Fruit fly (Drosophila melanogaster) whole organism, embryonic: Measurements from ENCODE around the gene CG33093.
A peak's percentile ranks its signal among the peaks of the same experiment; 100 is the strongest.

Source experiments
- Abd-B ChIP-seq: fragments of 200-800 bp; sonication (Bioruptor generic); optimal IDR thresholded peaks from 2 replicates; lab custom pipeline; 2018; ENCODE audit warnings: missing biosample characterization, mild to moderate bottlenecking, missing genetic modification characterization, moderate library complexity
- Ada2b ChIP-seq: fragments of 200-800 bp; sonication (Bioruptor generic); IDR thresholded peaks from 2 replicates; pipeline ENCODE4 v1.3.6; 2022; ENCODE audit warnings: missing biosample characterization, missing genetic modification characterization
- CG1024 ChIP-seq: fragments of 200-800 bp; sonication (Bioruptor generic); IDR thresholded peaks from 2 replicates; pipeline ENCODE4 v1.3.6; 2022; ENCODE audit warnings: missing biosample characterization, missing genetic modification characterization
- CG10431 ChIP-seq: fragments of 200-800 bp; sonication (Bioruptor generic); optimal IDR thresholded peaks from 3 replicates; lab custom pipeline; 2018; ENCODE audit warnings: missing biosample characterization, mild to moderate bottlenecking, missing genetic modification characterization
- CG10543 ChIP-seq: fragments of 200-800 bp; sonication (Bioruptor generic); optimal IDR thresholded peaks from 3 replicates; lab custom pipeline; 2017; ENCODE audit warnings: missing biosample characterization, mild to moderate bottlenecking, missing genetic modification characterization, moderate library complexity
- CG12155 ChIP-seq: fragments of 200-800 bp; sonication (Bioruptor generic); optimal IDR thresholded peaks from 3 replicates; lab custom pipeline; 2016; ENCODE audit warnings: missing biosample characterization, missing genetic modification characterization
- CG12769 ChIP-seq: fragments of 200-800 bp; sonication (Bioruptor generic); optimal IDR thresholded peaks from 2 replicates; lab custom pipeline; 2019; ENCODE audit warnings: missing biosample characterization, mild to moderate bottlenecking, missing genetic modification characterization, moderate library complexity
- CG12942 ChIP-seq: fragments of 200-800 bp; sonication (Bioruptor generic); optimal IDR thresholded peaks from 3 replicates; lab custom pipeline; 2016; ENCODE audit warnings: missing biosample characterization, missing genetic modification characterization
- CG13894 ChIP-seq: fragments of 200-800 bp; sonication (Bioruptor generic); optimal IDR thresholded peaks from 3 replicates; lab custom pipeline; 2018; ENCODE audit warnings: missing biosample characterization, mild to moderate bottlenecking, missing genetic modification characterization, moderate library complexity
- CG1529 ChIP-seq: fragments of 200-800 bp; sonication (Bioruptor generic); optimal IDR thresholded peaks from 3 replicates; lab custom pipeline; 2018; ENCODE audit warnings: missing biosample characterization, missing genetic modification characterization
- CG16813 ChIP-seq: fragments of 200-800 bp; sonication (Bioruptor generic); IDR thresholded peaks from 3 replicates; pipeline ENCODE4 v1.3.6; 2022; ENCODE audit warnings: missing biosample characterization, missing genetic modification characterization; ENCODE audit not compliant: partially characterized antibody
- CG16863 ChIP-seq: fragments of 200-800 bp; sonication (Bioruptor generic); optimal IDR thresholded peaks from 3 replicates; lab custom pipeline; 2016; ENCODE audit warnings: missing biosample characterization, missing genetic modification characterization
- CG18262 ChIP-seq: fragments of 200-800 bp; optimal IDR thresholded peaks from 3 replicates; lab custom pipeline; 2019; ENCODE audit warnings: missing biosample characterization, mild to moderate bottlenecking, missing genetic modification characterization, moderate library complexity
- CG2116 ChIP-seq: fragments of 200-800 bp; sonication (Bioruptor generic); optimal IDR thresholded peaks from 3 replicates; lab custom pipeline; 2018; ENCODE audit warnings: missing biosample characterization, mild to moderate bottlenecking, missing genetic modification characterization
- CG31365 ChIP-seq: fragments of 200-800 bp; sonication (Bioruptor generic); optimal IDR thresholded peaks from 2 replicates; lab custom pipeline; 2018; ENCODE audit warnings: missing biosample characterization, mild to moderate bottlenecking, missing genetic modification characterization
- CG32772 ChIP-seq: fragments of 200-800 bp; sonication (Bioruptor generic); IDR thresholded peaks from 2 replicates; pipeline ENCODE4 v1.3.6; 2022; ENCODE audit warnings: missing biosample characterization, missing genetic modification characterization
- CG3838 ChIP-seq: fragments of 200-800 bp; sonication (Bioruptor generic); optimal IDR thresholded peaks from 3 replicates; lab custom pipeline; 2016; ENCODE audit warnings: missing biosample characterization, missing genetic modification characterization
- CG3995 ChIP-seq: fragments of 200-800 bp; sonication (Bioruptor generic); optimal IDR thresholded peaks from 3 replicates; lab custom pipeline; 2016; ENCODE audit warnings: missing biosample characterization, missing genetic modification characterization
- CG4282 ChIP-seq: fragments of 200-800 bp; sonication (Bioruptor generic); optimal IDR thresholded peaks from 2 replicates; lab custom pipeline; 2016; ENCODE audit warnings: missing biosample characterization, missing genetic modification characterization
- CG4328 ChIP-seq: fragments of 200-800 bp; sonication (Bioruptor generic); optimal IDR thresholded peaks from 3 replicates; lab custom pipeline; 2017; ENCODE audit warnings: missing biosample characterization, missing genetic modification reagents, missing genetic modification characterization
- CG5180 ChIP-seq: fragments of 200-800 bp; sonication (Bioruptor generic); optimal IDR thresholded peaks from 3 replicates; lab custom pipeline; 2017; ENCODE audit warnings: missing biosample characterization, missing genetic modification characterization, mild to moderate bottlenecking, moderate library complexity, missing genetic modification reagents
- CG5953 ChIP-seq: fragments of 200-800 bp; sonication (Bioruptor generic); IDR thresholded peaks from 2 replicates; pipeline ENCODE4 v1.3.6; 2022; ENCODE audit warnings: missing biosample characterization, missing genetic modification characterization
- CG7839 ChIP-seq: fragments of 200-800 bp; sonication (Bioruptor generic); optimal IDR thresholded peaks from 3 replicates; lab custom pipeline; 2018; ENCODE audit warnings: missing biosample characterization, mild to moderate bottlenecking, missing genetic modification characterization, moderate library complexity
- CG8359 ChIP-seq: fragments of 200-800 bp; sonication (Bioruptor generic); optimal IDR thresholded peaks from 2 replicates; lab custom pipeline; 2017; ENCODE audit warnings: missing biosample characterization, mild to moderate bottlenecking, missing genetic modification characterization, borderline replicate concordance
- CG8478 ChIP-seq: fragments of >200 bp; optimal IDR thresholded peaks from 2 replicates; lab custom pipeline; 2018
- CG8924 ChIP-seq: fragments of 200-800 bp; optimal IDR thresholded peaks from 3 replicates; lab custom pipeline; 2019; ENCODE audit warnings: missing biosample characterization, mild to moderate bottlenecking, missing genetic modification characterization, moderate library complexity
- CkIIα-i1 ChIP-seq: fragments of 200-800 bp; sonication (Bioruptor generic); IDR thresholded peaks from 2 replicates; pipeline ENCODE4 v1.3.6; 2022; ENCODE audit warnings: missing biosample characterization, missing genetic modification characterization
- CoRest ChIP-seq: fragments of 200-800 bp; sonication (Bioruptor generic); optimal IDR thresholded peaks from 3 replicates; lab custom pipeline; 2018; ENCODE audit warnings: missing biosample characterization, mild to moderate bottlenecking, missing genetic modification characterization, moderate library complexity
- Dip3 ChIP-seq: fragments of 200-800 bp; sonication (Bioruptor generic); optimal IDR thresholded peaks from 3 replicates; lab custom pipeline; 2016; ENCODE audit warnings: missing biosample characterization, missing genetic modification characterization
- Doc2 ChIP-seq: fragments of 200-800 bp; sonication (Bioruptor generic); IDR thresholded peaks from 2 replicates; pipeline ENCODE4 v1.3.6; 2022; ENCODE audit warnings: missing biosample characterization, missing genetic modification characterization
- Hmx ChIP-seq: fragments of 200-800 bp; sonication (Bioruptor generic); optimal IDR thresholded peaks from 2 replicates; lab custom pipeline; 2016; ENCODE audit warnings: missing biosample characterization, missing genetic modification characterization
- Kr ChIP-seq: fragments of 200-800 bp; sonication (Bioruptor generic); optimal IDR thresholded peaks from 2 replicates; lab custom pipeline; 2017; ENCODE audit warnings: missing biosample characterization, mild to moderate bottlenecking, missing genetic modification characterization
- Lim3 ChIP-seq: fragments of 200-800 bp; sonication (Bioruptor generic); IDR thresholded peaks from 2 replicates; pipeline ENCODE4 v1.3.6; 2022; ENCODE audit warnings: missing biosample characterization, missing genetic modification characterization
- Myb ChIP-seq: fragments of 200-800 bp; sonication (Bioruptor generic); optimal IDR thresholded peaks from 2 replicates; lab custom pipeline; 2016; ENCODE audit warnings: missing biosample characterization, missing genetic modification characterization
- Oli ChIP-seq: fragments of 200-800 bp; sonication (Bioruptor generic); optimal IDR thresholded peaks from 2 replicates; lab custom pipeline; 2018; ENCODE audit warnings: missing biosample characterization, mild to moderate bottlenecking, missing genetic modification characterization, moderate library complexity
- amos ChIP-seq: fragments of 200-800 bp; sonication (Bioruptor generic); IDR thresholded peaks from 2 replicates; pipeline ENCODE4 v1.3.6; 2022; ENCODE audit warnings: missing biosample characterization, missing genetic modification characterization; ENCODE audit not compliant: partially characterized antibody
- bsh ChIP-seq, 2 experiments: fragments of 200-800 bp; sonication (Bioruptor generic); optimal IDR thresholded peaks; 2 replicates each; lab custom pipeline; 2017 to 2018; ENCODE audit warnings: mild to moderate bottlenecking in 2 of 2, missing biosample characterization in 2 of 2, missing genetic modification characterization in 2 of 2, moderate library complexity in 1 of 2
- ci ChIP-seq: fragments of 200-800 bp; sonication (Bioruptor generic); IDR thresholded peaks from 3 replicates; pipeline ENCODE4 v1.3.6; 2022; ENCODE audit warnings: missing biosample characterization, missing genetic modification characterization
- dan ChIP-seq: fragments of 200-800 bp; sonication (Bioruptor generic); IDR thresholded peaks from 2 replicates; pipeline ENCODE4 v1.3.6; 2022; ENCODE audit warnings: missing biosample characterization, missing genetic modification characterization
- danr ChIP-seq: fragments of 200-800 bp; sonication (Bioruptor generic); IDR thresholded peaks from 2 replicates; pipeline ENCODE4 v1.3.6; 2022; ENCODE audit warnings: missing biosample characterization, missing genetic modification characterization
- gcm ChIP-seq: fragments of 200-800 bp; sonication (Bioruptor generic); optimal IDR thresholded peaks from 2 replicates; lab custom pipeline; 2019; ENCODE audit warnings: missing biosample characterization, mild to moderate bottlenecking, missing genetic modification characterization, moderate library complexity
- h ChIP-seq: fragments of >200 bp; optimal IDR thresholded peaks from 2 replicates; lab custom pipeline; 2017
- hkb ChIP-seq, 2 experiments: fragments of 200-800 bp in 1 of 2; fragments of >200 bp in 1 of 2; sonication (Bioruptor generic) in 1 of 2; IDR thresholded peaks in 1 of 2; optimal IDR thresholded peaks in 1 of 2; 2 replicates each; pipeline versions ENCODE4 v1.3.6 to Lab custom; 2017 to 2022; ENCODE audit warnings: missing biosample characterization in 1 of 2, missing genetic modification characterization in 1 of 2
- lilli ChIP-seq: fragments of 200-800 bp; sonication (Bioruptor generic); optimal IDR thresholded peaks from 3 replicates; lab custom pipeline; 2016; ENCODE audit warnings: missing biosample characterization, missing genetic modification characterization
- oc ChIP-seq: fragments of 200-800 bp; sonication (Bioruptor generic); optimal IDR thresholded peaks from 2 replicates; lab custom pipeline; 2018; ENCODE audit warnings: missing biosample characterization, mild to moderate bottlenecking, missing genetic modification characterization, moderate library complexity
- pfk ChIP-seq: fragments of 200-800 bp; sonication (Bioruptor generic); optimal IDR thresholded peaks from 2 replicates; lab custom pipeline; 2018; ENCODE audit warnings: missing biosample characterization, mild to moderate bottlenecking, missing genetic modification characterization, moderate library complexity
- pros ChIP-seq: fragments of 200-800 bp; sonication (Bioruptor generic); optimal IDR thresholded peaks from 3 replicates; lab custom pipeline; 2019; ENCODE audit warnings: missing biosample characterization, mild to moderate bottlenecking, missing genetic modification characterization, moderate library complexity
- psq ChIP-seq: fragments of 200-800 bp; sonication (Bioruptor generic); optimal IDR thresholded peaks from 2 replicates; lab custom pipeline; 2017; ENCODE audit warnings: missing biosample characterization, missing genetic modification characterization
- ranshi ChIP-seq: fragments of 200-800 bp; sonication (Bioruptor generic); IDR thresholded peaks from 2 replicates; pipeline ENCODE4 v1.3.6; 2022; ENCODE audit warnings: missing biosample characterization, missing genetic modification characterization
- sob ChIP-seq: fragments of 200-800 bp; sonication (Bioruptor generic); IDR thresholded peaks from 2 replicates; pipeline ENCODE4 v1.3.6; 2022; ENCODE audit warnings: missing biosample characterization, missing genetic modification characterization

Gene CG33093

DNA sequence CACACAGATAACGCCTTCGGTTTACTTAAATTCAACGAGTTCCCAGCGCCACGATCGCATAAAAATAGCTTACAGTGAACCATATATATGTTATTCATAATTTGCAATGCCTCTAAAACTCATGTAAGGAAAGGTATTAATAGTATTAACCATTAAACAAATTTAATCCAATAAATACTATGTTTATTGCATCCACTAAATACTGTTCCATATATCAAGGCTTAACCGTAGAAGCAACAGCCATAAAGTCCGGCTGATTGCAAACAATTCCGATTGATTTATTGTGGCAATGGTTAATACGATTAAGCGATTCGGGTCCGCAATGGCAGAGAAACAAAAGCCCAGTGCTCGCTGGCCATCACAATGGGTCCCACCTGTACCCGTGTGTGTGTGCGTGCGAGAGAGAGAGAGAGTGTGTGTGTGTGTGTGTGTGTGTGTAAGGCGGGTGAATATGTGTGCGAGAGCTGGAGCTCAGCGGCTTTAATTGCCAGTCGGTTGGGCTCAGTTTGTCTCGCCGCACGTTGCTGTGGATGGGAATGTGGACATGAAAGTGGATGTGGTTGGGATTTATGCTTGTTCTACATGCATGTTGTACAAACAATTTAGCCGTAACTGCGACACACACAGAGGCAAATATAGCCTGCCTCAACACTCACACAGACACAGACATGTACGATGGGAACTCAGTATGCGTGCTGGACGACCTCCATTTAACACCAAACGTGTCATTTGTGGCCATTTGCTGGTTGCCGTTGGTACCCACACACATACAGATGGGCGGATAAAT, 37.0 kb downstream of the CG33093 start (continued):
- TF ChIP-seq CG3995 (GFP tag; lab: Kevin White, UChicago) = no peak
- peak; percentile 55 for TF ChIP-seq CG8924 (tag; lab: Kevin White, UChicago)
- peak; percentile 31 for TF ChIP-seq lilli (GFP tag; lab: Kevin White, UChicago)
- no peak for TF ChIP-seq CG5180 (GFP tag; lab: Kevin White, UChicago)
- no peak for TF ChIP-seq Myb (GFP tag; lab: Kevin White, UChicago)
- no peak for TF ChIP-seq CG16863 (GFP tag; lab: Kevin White, UChicago)
- no peak for TF ChIP-seq CG16813
- TF ChIP-seq psq (GFP tag; lab: Kevin White, UChicago) = no peak
- no peak for TF ChIP-seq CkIIα-i1 (GFP tag; lab: Robert Waterston, UW)
- TF ChIP-seq CG13894 (tag; lab: Kevin White, UChicago) = no peak
- TF ChIP-seq CG12769 (tag; lab: Kevin White, UChicago) = peak; percentile 28
- TF ChIP-seq amos (GFP tag; lab: Robert Waterston, UW) = no peak
- no peak for TF ChIP-seq h
- TF ChIP-seq CG4328 = no peak
- TF ChIP-seq Hmx = no peak
- no peak for TF ChIP-seq bsh (GFP tag; optimal IDR thresholded peaks at IDR 0.05; lab: Kevin White, UChicago)
- TF ChIP-seq pros (GFP tag; lab: Kevin White, UChicago) = no peak
- no peak for TF ChIP-seq CG4282 (GFP tag; lab: Kevin White, UChicago)
- 0 out of 2 replicates have a peak, but pooled peaks have one; percentile 43 for TF ChIP-seq Ada2b (GFP tag; lab: Robert Waterston, UW)
- TF ChIP-seq CG1024 (GFP tag; lab: Robert Waterston, UW) = no peak
- no peak for TF ChIP-seq Dip3 (GFP tag; lab: Kevin White, UChicago)
- TF ChIP-seq Kr = no peak
- TF ChIP-seq CG18262 (tag; lab: Kevin White, UChicago) = no peak
- TF ChIP-seq CG2116 (GFP tag; lab: Kevin White, UChicago) = no peak
- no peak for TF ChIP-seq pfk (GFP tag; lab: Kevin White, UChicago)
- no peak for TF ChIP-seq CG31365 (tag; lab: Kevin White, UChicago)
- no peak for TF ChIP-seq oc
- no peak for TF ChIP-seq CG32772 (GFP tag; lab: Robert Waterston, UW)
- peak; percentile 15 for TF ChIP-seq CoRest (tag; lab: Kevin White, UChicago)
- TF ChIP-seq ci = no peak
- no peak for TF ChIP-seq CG5953 (GFP tag; lab: Robert Waterston, UW)
- TF ChIP-seq sob (GFP tag; lab: Robert Waterston, UW) = peak; percentile 34; the same call in 1 of the 2 replicates
- TF ChIP-seq Abd-B (GFP tag; lab: Kevin White, UChicago) = peak; percentile 77
- no peak for TF ChIP-seq hkb (optimal IDR thresholded peaks at IDR 0.05; lab: Kevin White, UChicago)
- 0 out of 2 replicates have a peak, but pooled peaks have one; percentile 7 for TF ChIP-seq hkb (GFP tag; IDR thresholded peaks at IDR 0.05; lab: Robert Waterston, UW)
- peak; percentile 69 for TF ChIP-seq CG10543
- TF ChIP-seq dan (GFP tag; lab: Robert Waterston, UW) = no peak
- peak; percentile 45 for TF ChIP-seq CG8478
- TF ChIP-seq CG12942 (GFP tag; lab: Kevin White, UChicago) = no peak
- no peak for TF ChIP-seq CG1529 (GFP tag; lab: Kevin White, UChicago)
- TF ChIP-seq ranshi (GFP tag; lab: Robert Waterston, UW) = no peak
- no peak for TF ChIP-seq gcm (GFP tag; lab: Kevin White, UChicago)
- TF ChIP-seq danr (GFP tag; lab: Robert Waterston, UW) = no peak
- TF ChIP-seq Doc2 (GFP tag; lab: Robert Waterston, UW) = no peak
- no peak for TF ChIP-seq Lim3
- no peak for TF ChIP-seq CG8359 (GFP tag; lab: Kevin White, UChicago)
- TF ChIP-seq CG7839 (tag; lab: Kevin White, UChicago) = peak; percentile 58
- no peak for TF ChIP-seq Oli (tag; lab: Kevin White, UChicago)
- TF ChIP-seq CG12155 (GFP tag; lab: Kevin White, UChicago) = no peak
- TF ChIP-seq CG3838 = no peak
- TF ChIP-seq CG10431 (GFP tag; lab: Kevin White, UChicago) = no peak
